Fruit fly (Drosophila melanogaster): ENCODE results near the gene ng1.

Gene ng1

DNA sequence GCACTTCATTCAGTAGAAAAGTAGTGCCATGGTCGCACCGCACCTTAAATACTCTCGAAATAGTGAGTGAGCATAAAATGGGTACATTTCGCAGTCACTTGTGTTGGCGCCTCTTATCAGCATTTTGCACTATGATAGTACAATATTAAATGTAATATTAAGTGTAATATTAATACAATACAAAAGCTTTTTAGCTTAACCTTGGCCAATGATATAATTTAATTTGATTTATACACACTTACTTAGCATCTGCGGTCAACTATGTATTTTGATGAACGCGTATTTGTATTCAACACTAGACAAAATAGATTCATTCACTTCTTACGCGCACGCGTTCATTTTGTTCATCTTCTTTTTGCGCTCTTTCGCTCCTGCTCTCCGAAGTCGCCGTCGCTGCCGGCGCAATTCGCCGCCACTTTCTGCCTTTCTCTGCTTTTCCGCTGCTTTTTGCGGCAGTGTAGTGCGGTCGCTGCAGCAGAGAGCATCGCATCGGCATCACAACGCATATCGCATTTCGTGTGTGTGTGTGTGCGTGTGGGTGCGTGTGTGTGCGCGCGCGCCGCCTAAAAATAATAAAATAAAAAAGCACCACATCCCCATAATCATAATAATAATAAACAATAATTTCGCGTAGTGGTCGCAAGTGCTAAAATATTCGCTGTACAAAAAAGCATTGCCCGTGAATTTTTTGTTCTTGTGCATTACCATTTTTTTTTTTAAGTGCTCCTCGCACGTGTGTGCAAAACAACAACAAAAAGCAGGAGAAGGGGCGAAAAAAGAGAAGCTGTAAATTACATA lies 46.9 kb downstream of the ng1 start (continued):
- TF ChIP-seq Atf6 (GFP tag; IDR thresholded peaks at IDR 0.05) (peak; percentile 38; the same call in 1 of the 2 replicates), danr (GFP tag; IDR thresholded peaks at IDR 0.05) (no peak), wdn (GFP tag; IDR thresholded peaks at IDR 0.05) (no peak), emc (GFP tag; optimal IDR thresholded peaks at IDR 0.05) (no peak), Jarid2 (GFP tag; optimal IDR thresholded peaks at IDR 0.05) (peak; percentile 90), Xbp1 (GFP tag; optimal IDR thresholded peaks at IDR 0.05) (peak; percentile 45), Rfx (GFP tag; IDR thresholded peaks at IDR 0.05) (0 out of 2 replicates have a peak, but pooled peaks have one; percentile 22), CG5953 (GFP tag; IDR thresholded peaks at IDR 0.05) (peak; percentile 25; the same call in 1 of the 2 replicates), Dbx (GFP tag; IDR thresholded peaks at IDR 0.05) (no peak), ato (GFP tag; IDR thresholded peaks at IDR 0.05; ENCODE audit: partially characterized antibody) (no peak), Gug (GFP tag; IDR thresholded peaks at IDR 0.05) (peak; percentile 33; the same call in 1 of the 4 replicates), vvl (GFP tag; IDR thresholded peaks at IDR 0.05) (peak; percentile 41), onecut (GFP tag; IDR thresholded peaks at IDR 0.05) (no peak), TFAM (GFP tag; optimal IDR thresholded peaks at IDR 0.05) (no peak), CG3726 (GFP tag; IDR thresholded peaks at IDR 0.05) (0 out of 3 replicates have a peak, but pooled peaks have one; percentile 46), zen (tag; optimal IDR thresholded peaks at IDR 0.05) (no peak), CG11723 (GFP tag; optimal IDR thresholded peaks at IDR 0.05) (no peak), NK7.1 (GFP tag; optimal IDR thresholded peaks at IDR 0.05) (no peak), ara (GFP tag; IDR thresholded peaks at IDR 0.05) (peak; percentile 58; the same call in 1 of the 2 replicates), fd3F (GFP tag; optimal IDR thresholded peaks at IDR 0.05) (no peak), CG15073 (GFP tag; optimal IDR thresholded peaks at IDR 0.05) (no peak), CG10543 (GFP tag; optimal IDR thresholded peaks at IDR 0.05) (peak; percentile 7), CG14965 (GFP tag; optimal IDR thresholded peaks at IDR 0.05; ENCODE audit: borderline replicate concordance) (no peak), kah (GFP tag; optimal IDR thresholded peaks at IDR 0.05) (no peak), HLH3B (GFP tag; IDR thresholded peaks at IDR 0.05) (peak; percentile 41; the same call in 1 of the 2 replicates), NC2β (GFP tag; optimal IDR thresholded peaks at IDR 0.05) (no peak), CG14860 (GFP tag; IDR thresholded peaks at IDR 0.05; ENCODE audit: partially characterized antibody) (no peak), Hsf (GFP tag; optimal IDR thresholded peaks at IDR 0.05) (no peak), Optix (GFP tag; IDR thresholded peaks at IDR 0.05) (0 out of 3 replicates have a peak, but pooled peaks have one; percentile 38), twi (tag; optimal IDR thresholded peaks at IDR 0.05) (no peak), Doc2 (GFP tag; IDR thresholded peaks at IDR 0.05) (no peak), ERR (GFP tag; optimal IDR thresholded peaks at IDR 0.05) (no peak), Opbp (GFP tag; IDR thresholded peaks at IDR 0.05; ENCODE audit: partially characterized antibody) (no peak), D (optimal IDR thresholded peaks at IDR 0.05) (no peak), D (GFP tag; optimal IDR thresholded peaks at IDR 0.05) (peak; percentile 18), CG9932 (GFP tag; IDR thresholded peaks at IDR 0.05) (peak; percentile 36), CG1602 (GFP tag; optimal IDR thresholded peaks at IDR 0.05) (peak; percentile 15), CoRest (tag; optimal IDR thresholded peaks at IDR 0.05) (peak; percentile 53), tgo (GFP tag; IDR thresholded peaks at IDR 0.05) (no peak), CG10959 (GFP tag; IDR thresholded peaks at IDR 0.05) (no peak), CG13287 (GFP tag; IDR thresholded peaks at IDR 0.05; ENCODE audit: partially characterized antibody) (0 out of 2 replicates have a peak, but pooled peaks have one; percentile 9), HmgD (GFP tag; optimal IDR thresholded peaks at IDR 0.05) (no peak), Hmx (GFP tag; optimal IDR thresholded peaks at IDR 0.05) (no peak), CG8765 (GFP tag; IDR thresholded peaks at IDR 0.05) (no peak), CG12104 (GFP tag; optimal IDR thresholded peaks at IDR 0.05) (no peak), chif (GFP tag; optimal IDR thresholded peaks at IDR 0.05) (peak in 1 of 2 experiments; percentile 19), sug (tag; optimal IDR thresholded peaks at IDR 0.05) (peak; percentile 4), CG16863 (GFP tag; optimal IDR thresholded peaks at IDR 0.05) (no peak), CG8290 (GFP tag; optimal IDR thresholded peaks at IDR 0.05) (peak; percentile 39), CG8290 (tag; optimal IDR thresholded peaks at IDR 0.05) (peak; percentile 23 to 30)

Measured in whole organism, embryonic.